Worm (Caenorhabditis elegans) whole organism, L1 larva: ENCODE results near the gene H35N09.2.

Experiments
- blmp-1 ChIP-seq: fragments of 150-350 bp; optimal IDR thresholded peaks from 2 replicates; lab custom pipeline; 2014; ENCODE audit warnings: missing biosample characterization, missing genetic modification characterization
- efl-1 ChIP-seq, 4 experiments: fragments of 150-350 bp; optimal IDR thresholded peaks in 3 of 4; peaks in 1 of 4; 1 replicate in 1 of 4; 2 replicates in 3 of 4; lab custom pipeline; 2014; ENCODE audit warnings: missing biosample characterization in 2 of 4, missing genetic modification characterization in 2 of 4, missing genetic modification reagents in 2 of 4
- fos-1 ChIP-seq: fragments of 150-350 bp; optimal IDR thresholded peaks from 2 replicates; lab custom pipeline; 2014; ENCODE audit warnings: missing biosample characterization, missing genetic modification characterization
- lin-15B ChIP-seq: fragments of 150-350 bp; sonication (generic microtip); optimal IDR thresholded peaks from 3 replicates; lab custom pipeline; 2014; ENCODE audit warnings: missing biosample characterization, missing genetic modification characterization
- mdl-1 ChIP-seq, 2 experiments: fragments of 150-350 bp; optimal IDR thresholded peaks; 2 replicates each; lab custom pipeline; 2014 to 2017; ENCODE audit warnings: missing biosample characterization in 2 of 2, missing genetic modification characterization in 2 of 2, inconsistent platforms in 1 of 2
- mep-1 ChIP-seq: fragments of 150-350 bp; optimal IDR thresholded peaks from 2 replicates; lab custom pipeline; 2014; ENCODE audit warnings: missing biosample characterization, missing genetic modification characterization
- nhr-11 ChIP-seq: fragments of 150-350 bp; optimal IDR thresholded peaks from 2 replicates; lab custom pipeline; 2014; ENCODE audit warnings: missing biosample characterization, missing genetic modification characterization
- nhr-76 ChIP-seq: sonication (generic microtip); optimal IDR thresholded peaks from 2 replicates; lab custom pipeline; 2017; ENCODE audit warnings: missing biosample characterization, missing genetic modification characterization
- snpc-4 ChIP-seq: fragments of 150-350 bp; optimal IDR thresholded peaks from 2 replicates; lab custom pipeline; 2014; ENCODE audit warnings: missing biosample characterization, missing genetic modification characterization
- sptf-1 ChIP-seq: fragments of 150-350 bp; optimal IDR thresholded peaks from 2 replicates; lab custom pipeline; 2014; ENCODE audit warnings: missing biosample characterization, missing genetic modification characterization
- unc-130 ChIP-seq: fragments of 150-350 bp; optimal IDR thresholded peaks from 2 replicates; lab custom pipeline; 2017; ENCODE audit warnings: missing biosample characterization, missing genetic modification characterization, inconsistent platforms
- unc-86 ChIP-seq: sonication (generic microtip); optimal IDR thresholded peaks from 2 replicates; lab custom pipeline; 2016; ENCODE audit warnings: missing genetic modification characterization, missing compliant biosample characterization
- unc-98 ChIP-seq: fragments of 200-800 bp; sonication (Bioruptor generic); IDR thresholded peaks from 2 replicates; pipeline ENCODE4 v1.3.6; 2022; ENCODE audit warnings: missing genetic modification characterization, missing compliant biosample characterization
- zag-1 ChIP-seq: fragments of 150-350 bp; optimal IDR thresholded peaks from 2 replicates; lab custom pipeline; 2014; ENCODE audit warnings: missing biosample characterization, missing genetic modification characterization

- no peak for TF ChIP-seq unc-86 (tag; lab: Kevin White, UChicago)
- no peak for TF ChIP-seq fos-1
- no peak for TF ChIP-seq snpc-4 (tag; lab: Kevin White, UChicago)
- no peak for TF ChIP-seq mep-1
- no peak for TF ChIP-seq unc-130
- no peak for TF ChIP-seq lin-15B
- no peak for TF ChIP-seq efl-1 (optimal IDR thresholded peaks at IDR 0.05; lab: Kevin White, UChicago)
- no peak for TF ChIP-seq efl-1 (GFP tag; optimal IDR thresholded peaks at IDR 0.05 in 1 of 2; lab: Kevin White, UChicago)
- TF ChIP-seq sptf-1: no peak
- TF ChIP-seq unc-98 (GFP tag; lab: Robert Waterston, UW): no peak
- TF ChIP-seq blmp-1 (tag; lab: Kevin White, UChicago): peak; percentile 89
- no peak for TF ChIP-seq nhr-11 (tag; lab: Kevin White, UChicago)
- no peak for TF ChIP-seq zag-1 (tag; lab: Kevin White, UChicago)
- no peak for TF ChIP-seq nhr-76 (tag; lab: Kevin White, UChicago)
- TF ChIP-seq mdl-1 (tag; optimal IDR thresholded peaks at IDR 0.05; lab: Kevin White, UChicago): no peak
Observed at ce11 chrX:8565810-8566416, 38.9 kb downstream of the H35N09.2 start.
